Fruit fly (Drosophila melanogaster) whole organism, embryonic: ENCODE data around the gene CG14913.

ENCODE experiments used
- Awh ChIP-seq: fragments of 200-800 bp; sonication (Bioruptor generic); IDR thresholded peaks from 2 replicates; pipeline ENCODE4, ENCODE4 v1.3.6; 2022; ENCODE audit warnings: missing biosample characterization, missing genetic modification characterization
- Bteb2 ChIP-seq: fragments of 200-800 bp; sonication (Bioruptor generic); optimal IDR thresholded peaks from 2 replicates; lab custom pipeline; 2016; ENCODE audit warnings: missing biosample characterization, missing genetic modification characterization
- CG10147 ChIP-seq: fragments of 200-800 bp; sonication (Bioruptor generic); optimal IDR thresholded peaks from 2 replicates; lab custom pipeline; 2019; ENCODE audit warnings: missing biosample characterization, mild to moderate bottlenecking, missing genetic modification characterization, moderate library complexity
- CG10274 ChIP-seq: fragments of 200-800 bp; sonication (Bioruptor generic); optimal IDR thresholded peaks from 3 replicates; lab custom pipeline; 2017; ENCODE audit warnings: missing biosample characterization, mild to moderate bottlenecking, missing genetic modification characterization
- CG12391 ChIP-seq: fragments of 200-800 bp; sonication (Bioruptor generic); optimal IDR thresholded peaks from 3 replicates; lab custom pipeline; 2018; ENCODE audit warnings: missing biosample characterization, mild to moderate bottlenecking, missing genetic modification characterization, moderate library complexity
- CG12769 ChIP-seq: fragments of 200-800 bp; sonication (Bioruptor generic); optimal IDR thresholded peaks from 2 replicates; lab custom pipeline; 2019; ENCODE audit warnings: missing biosample characterization, mild to moderate bottlenecking, missing genetic modification characterization, moderate library complexity
- CG12942 ChIP-seq: fragments of 200-800 bp; sonication (Bioruptor generic); optimal IDR thresholded peaks from 3 replicates; lab custom pipeline; 2016; ENCODE audit warnings: missing biosample characterization, missing genetic modification characterization
- CG13775 ChIP-seq: fragments of 200-800 bp; sonication (Bioruptor generic); optimal IDR thresholded peaks from 3 replicates; lab custom pipeline; 2017; ENCODE audit warnings: missing biosample characterization, mild to moderate bottlenecking, missing genetic modification characterization
- CG14667 ChIP-seq: fragments of 200-800 bp; sonication (Bioruptor generic); IDR thresholded peaks from 2 replicates; pipeline ENCODE4 v1.3.6; 2022; ENCODE audit warnings: missing biosample characterization, missing genetic modification characterization
- CG14860 ChIP-seq: fragments of 200-800 bp; sonication (Bioruptor generic); IDR thresholded peaks from 3 replicates; pipeline ENCODE4 v1.3.6; 2022; ENCODE audit warnings: missing biosample characterization, missing genetic modification characterization; ENCODE audit not compliant: partially characterized antibody
- CG1603 ChIP-seq: fragments of 200-800 bp; sonication (Bioruptor generic); optimal IDR thresholded peaks from 2 replicates; lab custom pipeline; 2019; ENCODE audit warnings: missing biosample characterization, mild to moderate bottlenecking, missing genetic modification characterization, moderate library complexity
- CG17186 ChIP-seq: fragments of 200-800 bp; sonication (Bioruptor generic); optimal IDR thresholded peaks from 3 replicates; lab custom pipeline; 2017; ENCODE audit warnings: missing biosample characterization, missing genetic modification reagents, missing genetic modification characterization
- CG17612 ChIP-seq: fragments of 200-800 bp; sonication (Bioruptor generic); IDR thresholded peaks from 2 replicates; pipeline ENCODE4 v1.3.6; 2022; ENCODE audit warnings: missing biosample characterization, missing genetic modification characterization
- CG17829 ChIP-seq: fragments of 200-800 bp; optimal IDR thresholded peaks from 2 replicates; lab custom pipeline; 2019; ENCODE audit warnings: missing biosample characterization, mild to moderate bottlenecking, missing genetic modification characterization, moderate library complexity
- CG17912 ChIP-seq: fragments of 200-800 bp; sonication (Bioruptor generic); optimal IDR thresholded peaks from 2 replicates; lab custom pipeline; 2018; ENCODE audit warnings: missing biosample characterization, mild to moderate bottlenecking, missing genetic modification characterization
- CG3407 ChIP-seq: fragments of 200-800 bp; sonication (Bioruptor generic); optimal IDR thresholded peaks from 2 replicates; lab custom pipeline; 2018; ENCODE audit warnings: missing biosample characterization, mild to moderate bottlenecking, missing genetic modification characterization
- CG3847 ChIP-seq: fragments of 200-800 bp; sonication (Bioruptor generic); IDR thresholded peaks from 2 replicates; pipeline ENCODE4 v1.3.6; 2022; ENCODE audit warnings: missing biosample characterization, missing genetic modification characterization
- CG4282 ChIP-seq: fragments of 200-800 bp; sonication (Bioruptor generic); optimal IDR thresholded peaks from 2 replicates; lab custom pipeline; 2016; ENCODE audit warnings: missing biosample characterization, missing genetic modification characterization
- CG4820 ChIP-seq: fragments of 200-800 bp; sonication (Bioruptor generic); optimal IDR thresholded peaks from 3 replicates; lab custom pipeline; 2016; ENCODE audit warnings: missing biosample characterization, missing genetic modification characterization
- CG6765 ChIP-seq: fragments of 200-800 bp; sonication (Bioruptor generic); optimal IDR thresholded peaks from 3 replicates; lab custom pipeline; 2017; ENCODE audit warnings: missing biosample characterization, mild to moderate bottlenecking, missing genetic modification characterization
- CG8359 ChIP-seq: fragments of 200-800 bp; sonication (Bioruptor generic); optimal IDR thresholded peaks from 2 replicates; lab custom pipeline; 2017; ENCODE audit warnings: missing biosample characterization, mild to moderate bottlenecking, missing genetic modification characterization, borderline replicate concordance
- CG8765 ChIP-seq: fragments of 200-800 bp; sonication (Bioruptor generic); IDR thresholded peaks from 2 replicates; pipeline ENCODE4 v1.3.6; 2022; ENCODE audit warnings: missing biosample characterization, missing genetic modification characterization
- CoRest ChIP-seq: fragments of 200-800 bp; sonication (Bioruptor generic); optimal IDR thresholded peaks from 3 replicates; lab custom pipeline; 2018; ENCODE audit warnings: missing biosample characterization, mild to moderate bottlenecking, missing genetic modification characterization, moderate library complexity
- Dref ChIP-seq: fragments of 200-800 bp; sonication (Bioruptor generic); IDR thresholded peaks from 2 replicates; pipeline ENCODE4 v1.3.6; 2022; ENCODE audit warnings: missing biosample characterization, missing genetic modification characterization
- E2f1 ChIP-seq: fragments of 200-800 bp; sonication (Bioruptor generic); IDR thresholded peaks from 2 replicates; pipeline ENCODE4 v1.3.6; 2022; ENCODE audit warnings: missing biosample characterization, missing genetic modification characterization
- HLH3B ChIP-seq: fragments of 200-800 bp; sonication (Bioruptor generic); IDR thresholded peaks from 2 replicates; pipeline ENCODE4 v1.3.6; 2022; ENCODE audit warnings: missing biosample characterization, missing genetic modification characterization
- Hsf ChIP-seq: fragments of 200-800 bp; sonication (Bioruptor generic); optimal IDR thresholded peaks from 3 replicates; lab custom pipeline; 2016; ENCODE audit warnings: missing biosample characterization, missing genetic modification characterization
- Myb ChIP-seq: fragments of 200-800 bp; sonication (Bioruptor generic); optimal IDR thresholded peaks from 2 replicates; lab custom pipeline; 2016; ENCODE audit warnings: missing biosample characterization, missing genetic modification characterization
- Oli ChIP-seq: fragments of 200-800 bp; sonication (Bioruptor generic); optimal IDR thresholded peaks from 2 replicates; lab custom pipeline; 2018; ENCODE audit warnings: missing biosample characterization, mild to moderate bottlenecking, missing genetic modification characterization, moderate library complexity
- Ravus ChIP-seq: fragments of 200-800 bp; sonication (Bioruptor generic); IDR thresholded peaks from 2 replicates; pipeline ENCODE4 v1.3.6; 2022; ENCODE audit warnings: missing biosample characterization, missing genetic modification characterization
- Scr ChIP-seq: fragments of 200-800 bp; sonication (Bioruptor generic); IDR thresholded peaks from 2 replicates; pipeline ENCODE4 v1.3.6; 2022; ENCODE audit warnings: missing biosample characterization, missing genetic modification characterization; ENCODE audit not compliant: partially characterized antibody
- az2 ChIP-seq: fragments of 200-800 bp; sonication (Bioruptor generic); optimal IDR thresholded peaks from 3 replicates; lab custom pipeline; 2016; ENCODE audit warnings: missing biosample characterization, missing genetic modification characterization
- croc ChIP-seq: fragments of 200-800 bp; sonication (Bioruptor generic); conservative IDR thresholded peaks from 3 replicates; pipeline ENCODE4 v1.3.6; 2022; ENCODE audit warnings: missing biosample characterization, missing genetic modification characterization
- danr ChIP-seq: fragments of 200-800 bp; sonication (Bioruptor generic); IDR thresholded peaks from 2 replicates; pipeline ENCODE4 v1.3.6; 2022; ENCODE audit warnings: missing biosample characterization, missing genetic modification characterization
- dm ChIP-seq: fragments of 200-800 bp; sonication (Bioruptor generic); optimal IDR thresholded peaks from 3 replicates; lab custom pipeline; 2016; ENCODE audit warnings: missing biosample characterization, missing genetic modification characterization
- eyg ChIP-seq: fragments of 200-800 bp; sonication (Bioruptor generic); optimal IDR thresholded peaks from 3 replicates; lab custom pipeline; 2016; ENCODE audit warnings: missing biosample characterization, missing genetic modification characterization
- gcm ChIP-seq: fragments of 200-800 bp; sonication (Bioruptor generic); optimal IDR thresholded peaks from 2 replicates; lab custom pipeline; 2019; ENCODE audit warnings: missing biosample characterization, mild to moderate bottlenecking, missing genetic modification characterization, moderate library complexity
- hbn ChIP-seq: fragments of 200-800 bp; sonication (Bioruptor generic); IDR thresholded peaks from 2 replicates; pipeline ENCODE4 v1.3.6; 2022; ENCODE audit warnings: missing biosample characterization, missing genetic modification characterization; ENCODE audit not compliant: partially characterized antibody
- jigr1 ChIP-seq: fragments of 200-800 bp; sonication (Bioruptor generic); IDR thresholded peaks from 3 replicates; pipeline ENCODE4 v1.3.6; 2022; ENCODE audit warnings: missing biosample characterization, missing genetic modification characterization
- klu ChIP-seq: fragments of 200-800 bp; sonication (Bioruptor generic); IDR thresholded peaks from 2 replicates; pipeline ENCODE4 v1.3.6; 2022; ENCODE audit warnings: missing biosample characterization, missing genetic modification characterization
- p53 ChIP-seq: fragments of 200-800 bp; sonication (Bioruptor generic); optimal IDR thresholded peaks from 2 replicates; lab custom pipeline; 2016; ENCODE audit warnings: missing biosample characterization, missing genetic modification characterization
- pfk ChIP-seq: fragments of 200-800 bp; sonication (Bioruptor generic); optimal IDR thresholded peaks from 2 replicates; lab custom pipeline; 2018; ENCODE audit warnings: missing biosample characterization, mild to moderate bottlenecking, missing genetic modification characterization, moderate library complexity
- scrt ChIP-seq: fragments of 200-800 bp; sonication (Bioruptor generic); optimal IDR thresholded peaks from 2 replicates; lab custom pipeline; 2018; ENCODE audit warnings: missing biosample characterization, mild to moderate bottlenecking, missing genetic modification characterization, moderate library complexity
- sd ChIP-seq: fragments of 200-800 bp; sonication (Bioruptor generic); optimal IDR thresholded peaks from 3 replicates; lab custom pipeline; 2018; ENCODE audit warnings: missing biosample characterization, mild to moderate bottlenecking, missing genetic modification characterization, moderate library complexity
- sens-2 ChIP-seq: fragments of 200-800 bp; sonication (Bioruptor generic); IDR thresholded peaks from 2 replicates; pipeline ENCODE4 v1.3.6; 2022; ENCODE audit warnings: missing biosample characterization, missing genetic modification characterization
- slp2 ChIP-seq: fragments of 200-800 bp; sonication (Bioruptor generic); optimal IDR thresholded peaks from 2 replicates; lab custom pipeline; 2016; ENCODE audit warnings: missing biosample characterization, missing genetic modification characterization
- stwl ChIP-seq: fragments of 200-800 bp; sonication (Bioruptor generic); optimal IDR thresholded peaks from 3 replicates; lab custom pipeline; 2018; ENCODE audit warnings: missing biosample characterization, mild to moderate bottlenecking, missing genetic modification characterization, moderate library complexity
- sug ChIP-seq: fragments of 200-800 bp; optimal IDR thresholded peaks from 2 replicates; lab custom pipeline; 2019; ENCODE audit warnings: missing biosample characterization, mild to moderate bottlenecking, missing genetic modification characterization, moderate library complexity
- tin ChIP-seq: fragments of 200-800 bp; sonication (Bioruptor generic); optimal IDR thresholded peaks from 3 replicates; lab custom pipeline; 2016; ENCODE audit warnings: missing biosample characterization, missing genetic modification characterization
- trem ChIP-seq: fragments of 200-800 bp; optimal IDR thresholded peaks from 3 replicates; lab custom pipeline; 2019; ENCODE audit warnings: missing biosample characterization, mild to moderate bottlenecking, missing genetic modification characterization, moderate library complexity
- ttk ChIP-seq: fragments of 200-800 bp; sonication (Bioruptor generic); IDR thresholded peaks from 2 replicates; pipeline ENCODE4 v2.1.2; 2022; ENCODE audit warnings: missing biosample characterization, missing genetic modification characterization
- unc-4 ChIP-seq: fragments of 200-800 bp; sonication (Bioruptor generic); IDR thresholded peaks from 2 replicates; pipeline ENCODE4 v1.3.6; 2022; ENCODE audit warnings: missing biosample characterization, missing genetic modification characterization; ENCODE audit not compliant: partially characterized antibody
- vvl ChIP-seq: fragments of 200-800 bp; sonication (Bioruptor generic); IDR thresholded peaks from 2 replicates; pipeline ENCODE4 v1.3.6; 2022; ENCODE audit warnings: missing biosample characterization, missing genetic modification characterization

CG14913 gene

dm6 chr2L:10968009-10968383 lies 48.8 kb upstream of the CG14913 start (continued):
- TF ChIP-seq Ravus (GFP tag; lab: Robert Waterston, UW): no peak
- TF ChIP-seq pfk (GFP tag; lab: Kevin White, UChicago): no peak
- TF ChIP-seq sens-2 (GFP tag; lab: Robert Waterston, UW): no peak
- TF ChIP-seq scrt (GFP tag; lab: Kevin White, UChicago): no peak
- no peak for TF ChIP-seq E2f1 (GFP tag; lab: Robert Waterston, UW)
- no peak for TF ChIP-seq Dref
- no peak for TF ChIP-seq sug
- no peak for TF ChIP-seq gcm (GFP tag; lab: Kevin White, UChicago)
- no peak for TF ChIP-seq klu (GFP tag; lab: Robert Waterston, UW)
- no peak for TF ChIP-seq CG4282 (GFP tag; lab: Kevin White, UChicago)
- no peak for TF ChIP-seq slp2 (GFP tag; lab: Kevin White, UChicago)
- TF ChIP-seq hbn (GFP tag; lab: Robert Waterston, UW): 0 out of 2 replicates have a peak, but pooled peaks have one; percentile 11
- TF ChIP-seq CG17829 (tag; lab: Kevin White, UChicago): no peak
- TF ChIP-seq CG3407 (GFP tag; lab: Kevin White, UChicago): no peak
- no peak for TF ChIP-seq CG6765 (GFP tag; lab: Kevin White, UChicago)
- TF ChIP-seq CG17612 (GFP tag; lab: Robert Waterston, UW): no peak
- peak; percentile 35 for TF ChIP-seq CG1603 (tag; lab: Kevin White, UChicago)
- no peak for TF ChIP-seq croc
- peak; percentile 8 for TF ChIP-seq Myb
- TF ChIP-seq CG12942 (GFP tag; lab: Kevin White, UChicago): no peak
- TF ChIP-seq trem (tag; lab: Kevin White, UChicago): peak; percentile 48
- no peak for TF ChIP-seq CG10274 (GFP tag; lab: Kevin White, UChicago)
- no peak for TF ChIP-seq CG14667 (GFP tag; lab: Robert Waterston, UW)
- no peak for TF ChIP-seq ttk (GFP tag; lab: Robert Waterston, UW)
- TF ChIP-seq CG17186 (GFP tag; lab: Kevin White, UChicago): no peak
- TF ChIP-seq CG8359 (GFP tag; lab: Kevin White, UChicago): no peak
- no peak for TF ChIP-seq sd (tag; lab: Kevin White, UChicago)
- no peak for TF ChIP-seq tin
- TF ChIP-seq dm (GFP tag; lab: Kevin White, UChicago): no peak
- TF ChIP-seq CG10147 (GFP tag; lab: Kevin White, UChicago): no peak
- no peak for TF ChIP-seq danr
- TF ChIP-seq jigr1 (GFP tag; lab: Robert Waterston, UW): no peak
- no peak for TF ChIP-seq CG12391
- no peak for TF ChIP-seq eyg (GFP tag; lab: Kevin White, UChicago)
- TF ChIP-seq Awh (GFP tag; lab: Robert Waterston, UW): no peak
- no peak for TF ChIP-seq CG4820
- TF ChIP-seq Hsf (GFP tag; lab: Kevin White, UChicago): no peak
- TF ChIP-seq CG3847: 0 out of 2 replicates have a peak, but pooled peaks have one; percentile 29
- no peak for TF ChIP-seq HLH3B (GFP tag; lab: Robert Waterston, UW)

- TF ChIP-seq CG17912 (GFP tag; lab: Kevin White, UChicago) (no peak), p53 (GFP tag; lab: Kevin White, UChicago) (no peak), az2 (GFP tag; lab: Kevin White, UChicago) (no peak), Bteb2 (GFP tag; lab: Kevin White, UChicago) (no peak), unc-4 (peak; percentile 66), vvl (no peak), Oli (tag; lab: Kevin White, UChicago) (no peak), Scr (GFP tag; lab: Robert Waterston, UW) (peak; percentile 69), CG8765 (no peak), CG17186 (GFP tag; lab: Kevin White, UChicago) (no peak), CoRest (tag; lab: Kevin White, UChicago) (peak; percentile 28), stwl (tag; lab: Kevin White, UChicago) (peak; percentile 74), CG14860 (GFP tag; lab: Robert Waterston, UW) (0 out of 3 replicates have a peak, but pooled peaks have one; percentile 23), CG12769 (tag; lab: Kevin White, UChicago) (no peak), CG13775 (GFP tag; lab: Kevin White, UChicago) (no peak)
These were observed 46.7 kb upstream of the CG14913 start, which contains the start of the genes Tmem214 and YL-1 for dm6 chr2L:10970134-10970533. Gene Tmem214 (minus strand): TSS chr2L:10970275. Gene YL-1 (plus strand): TSS chr2L:10970443.
